Worm (Caenorhabditis elegans) whole organism, mixed stage, embryonic: ENCODE measurements around the gene C36B7.6.

ENCODE experiments used
- elt-3 ChIP-seq: fragments of 150-350 bp; optimal IDR thresholded peaks from 2 replicates; lab custom pipeline; 2014; ENCODE audit warnings: missing biosample characterization, missing genetic modification characterization
- lin-13 ChIP-seq: fragments of 150-350 bp; optimal IDR thresholded peaks from 2 replicates; lab custom pipeline; 2014; ENCODE audit warnings: missing biosample characterization, missing genetic modification characterization
- nhr-76 ChIP-seq: sonication (generic microtip); optimal IDR thresholded peaks from 2 replicates; lab custom pipeline; 2017; ENCODE audit warnings: missing biosample characterization, missing genetic modification characterization
- pha-4 ChIP-seq: fragments of 150-350 bp; optimal IDR thresholded peaks from 2 replicates; lab custom pipeline; 2018; ENCODE audit warnings: missing biosample characterization, missing genetic modification reagents, missing genetic modification characterization
- snpc-4 ChIP-seq: fragments of 150-350 bp; optimal IDR thresholded peaks from 2 replicates; lab custom pipeline; 2014; ENCODE audit warnings: missing biosample characterization, missing genetic modification characterization

- TF ChIP-seq lin-13 (tag; lab: Kevin White, UChicago) (no peak), nhr-76 (tag; lab: Kevin White, UChicago) (no peak), snpc-4 (tag; lab: Kevin White, UChicago) (no peak), pha-4 (no peak), elt-3 (tag; lab: Kevin White, UChicago) (no peak)
Observed at ce11 chrX:7106103-7106502, 6.0 kb upstream of the C36B7.6 start, which contains the start of gene C36B7.2.
